Fruit fly (Drosophila melanogaster) whole organism, wandering third instar larva: ENCODE measurements around the gene CG11345.
A peak's percentile ranks its signal among the peaks of the same experiment; 100 is the strongest.

Source experiments
- Abd-B ChIP-seq: fragments of >200 bp; optimal IDR thresholded peaks from 2 replicates; lab custom pipeline; 2017; ENCODE audit warnings: missing biosample characterization, missing genetic modification characterization
- CG32264 ChIP-seq: fragments of 200-800 bp; sonication (Bioruptor generic); optimal IDR thresholded peaks from 2 replicates; lab custom pipeline; 2016; ENCODE audit warnings: missing biosample characterization, missing genetic modification characterization
- CG9705 ChIP-seq: fragments of 200-800 bp; sonication (Bioruptor generic); optimal IDR thresholded peaks from 2 replicates; lab custom pipeline; 2018; ENCODE audit warnings: missing biosample characterization, mild to moderate bottlenecking, missing genetic modification characterization
- CrebA ChIP-seq: fragments of 200-800 bp; sonication (Bioruptor generic); optimal IDR thresholded peaks from 2 replicates; lab custom pipeline; 2016; ENCODE audit warnings: missing biosample characterization, mild to moderate bottlenecking, missing genetic modification characterization, borderline replicate concordance
- Dfd ChIP-seq: fragments of >200 bp; optimal IDR thresholded peaks from 2 replicates; lab custom pipeline; 2017; ENCODE audit warnings: missing biosample characterization, missing genetic modification characterization
- Dif ChIP-seq: fragments of 200-275, 200-300 bp; sonication (Bioruptor generic); optimal IDR thresholded peaks from 2 replicates; lab custom pipeline; 2018; ENCODE audit warnings: missing biosample characterization, missing genetic modification characterization; ENCODE audit not compliant: partially characterized antibody
- GATAd ChIP-seq: sonication (Bioruptor generic); optimal IDR thresholded peaks from 2 replicates; lab custom pipeline; 2016; ENCODE audit warnings: missing biosample characterization, missing genetic modification characterization
- HLH106 ChIP-seq: fragments of 200-800 bp; optimal IDR thresholded peaks from 3 replicates; lab custom pipeline; 2019; ENCODE audit warnings: missing biosample characterization, mild to moderate bottlenecking, missing genetic modification characterization, moderate library complexity
- Hnf4 ChIP-seq: fragments of 200-800 bp; sonication (Bioruptor generic); optimal IDR thresholded peaks from 2 replicates; lab custom pipeline; 2016; ENCODE audit warnings: missing biosample characterization, mild to moderate bottlenecking, missing genetic modification characterization
- Hr78 ChIP-seq: fragments of >200 bp; optimal IDR thresholded peaks from 2 replicates; lab custom pipeline; 2017; ENCODE audit warnings: missing biosample characterization, missing genetic modification characterization
- Hr83 ChIP-seq: fragments of 200-300 bp; sonication (Bioruptor generic); optimal IDR thresholded peaks from 2 replicates; lab custom pipeline; 2016; ENCODE audit warnings: missing biosample characterization, mild to moderate bottlenecking, missing genetic modification characterization, moderate library complexity; ENCODE audit not compliant: poor library complexity, severe bottlenecking
- Jra ChIP-seq: sonication (Bioruptor generic); optimal IDR thresholded peaks from 2 replicates; lab custom pipeline; 2016; ENCODE audit warnings: missing biosample characterization, missing genetic modification characterization
- Mio ChIP-seq: sonication (Bioruptor generic); optimal IDR thresholded peaks from 2 replicates; lab custom pipeline; 2016; ENCODE audit warnings: missing biosample characterization, missing genetic modification characterization
- Myc ChIP-seq: fragments of >200 bp; optimal IDR thresholded peaks from 2 replicates; lab custom pipeline; 2017
- OdsH ChIP-seq: fragments of 200-800 bp; sonication (Bioruptor generic); optimal IDR thresholded peaks from 2 replicates; lab custom pipeline; 2016; ENCODE audit warnings: missing biosample characterization, mild to moderate bottlenecking, missing genetic modification characterization
- Rel ChIP-seq, 2 experiments: fragments of 200-800 bp; sonication (Bioruptor generic) in 1 of 2; optimal IDR thresholded peaks; 2 replicates in 1 of 2; 3 replicates in 1 of 2; lab custom pipeline; 2016 to 2019; ENCODE audit warnings: mild to moderate bottlenecking in 2 of 2, missing biosample characterization in 2 of 2, missing genetic modification characterization in 2 of 2, moderate library complexity in 1 of 2
- Sp1 ChIP-seq: fragments of 200-800 bp; sonication (Bioruptor generic); optimal IDR thresholded peaks from 3 replicates; lab custom pipeline; 2019; ENCODE audit warnings: missing biosample characterization, mild to moderate bottlenecking, missing genetic modification characterization, moderate library complexity
- Vsx2 ChIP-seq: fragments of 200-300, 225-300 bp; sonication (Bioruptor generic); optimal IDR thresholded peaks from 2 replicates; lab custom pipeline; 2018; ENCODE audit warnings: missing biosample characterization, missing genetic modification characterization; ENCODE audit not compliant: partially characterized antibody
- br ChIP-seq: fragments of 200-800 bp; sonication (Bioruptor generic); optimal IDR thresholded peaks from 2 replicates; lab custom pipeline; 2016; ENCODE audit warnings: missing biosample characterization, missing genetic modification characterization
- brk ChIP-seq: fragments of 200-800 bp; sonication (Bioruptor generic); optimal IDR thresholded peaks from 2 replicates; lab custom pipeline; 2016; ENCODE audit warnings: missing biosample characterization, mild to moderate bottlenecking, missing genetic modification characterization
- dl ChIP-seq, 2 experiments: fragments of 175-275, 200-275 bp in 1 of 2; fragments of 200-275 bp in 1 of 2; sonication (Bioruptor generic); optimal IDR thresholded peaks; lab custom pipeline; 2018; ENCODE audit warnings: mild to moderate bottlenecking in 2 of 2, missing biosample characterization in 2 of 2, missing genetic modification characterization in 2 of 2, moderate library complexity in 2 of 2; ENCODE audit not compliant: partially characterized antibody in 2 of 2, insufficient read depth in 1 of 2
- dmrt93B ChIP-seq: fragments of 200-800 bp; sonication (Bioruptor generic); optimal IDR thresholded peaks from 2 replicates; lab custom pipeline; 2018; ENCODE audit warnings: missing biosample characterization, mild to moderate bottlenecking, missing genetic modification characterization
- ey ChIP-seq: fragments of 200-800 bp; sonication (Bioruptor generic); optimal IDR thresholded peaks from 2 replicates; lab custom pipeline; 2016; ENCODE audit warnings: missing biosample characterization, missing genetic modification characterization
- foxo ChIP-seq, 2 experiments: fragments of 200-800 bp; sonication (Bioruptor generic); optimal IDR thresholded peaks; 2 replicates in 1 of 2; 3 replicates in 1 of 2; lab custom pipeline; 2016 to 2017; ENCODE audit warnings: missing biosample characterization in 2 of 2, missing genetic modification characterization in 2 of 2
- fru ChIP-seq: fragments of 200-800 bp; sonication (Bioruptor generic); optimal IDR thresholded peaks from 3 replicates; lab custom pipeline; 2016; ENCODE audit warnings: missing biosample characterization, mild to moderate bottlenecking, missing genetic modification characterization
- h ChIP-seq: fragments of 200-800 bp; sonication (Bioruptor generic); optimal IDR thresholded peaks from 3 replicates; lab custom pipeline; 2016; ENCODE audit warnings: missing biosample characterization, mild to moderate bottlenecking, missing genetic modification characterization
- jim ChIP-seq: fragments of 175-275, 200-325 bp; sonication (Bioruptor generic); optimal IDR thresholded peaks from 2 replicates; lab custom pipeline; 2016; ENCODE audit warnings: missing biosample characterization, mild to moderate bottlenecking, missing genetic modification characterization
- lola ChIP-seq: fragments of >200 bp; optimal IDR thresholded peaks from 2 replicates; lab custom pipeline; 2017; ENCODE audit warnings: missing biosample characterization, missing genetic modification characterization
- pan ChIP-seq: fragments of >200 bp; optimal IDR thresholded peaks from 2 replicates; lab custom pipeline; 2017
- psq ChIP-seq: fragments of 200-800 bp; sonication (Bioruptor generic); optimal IDR thresholded peaks from 3 replicates; lab custom pipeline; 2017; ENCODE audit warnings: missing biosample characterization, mild to moderate bottlenecking, missing genetic modification characterization, moderate library complexity
- rgr ChIP-seq: fragments of 200-800 bp; sonication (Bioruptor generic); optimal IDR thresholded peaks from 3 replicates; lab custom pipeline; 2016; ENCODE audit warnings: missing biosample characterization, mild to moderate bottlenecking, missing genetic modification characterization
- sage ChIP-seq: fragments of 200-800 bp; sonication (Bioruptor generic); optimal IDR thresholded peaks from 2 replicates; lab custom pipeline; 2016; ENCODE audit warnings: missing biosample characterization, mild to moderate bottlenecking, missing genetic modification characterization
- sv ChIP-seq: fragments of 200-800 bp; sonication (Bioruptor generic); optimal IDR thresholded peaks from 3 replicates; lab custom pipeline; 2016; ENCODE audit warnings: missing biosample characterization, missing genetic modification characterization
- tai ChIP-seq: sonication (Bioruptor generic); optimal IDR thresholded peaks from 2 replicates; lab custom pipeline; 2016; ENCODE audit warnings: missing biosample characterization, missing genetic modification characterization
- usp ChIP-seq: fragments of >200 bp; optimal IDR thresholded peaks from 2 replicates; lab custom pipeline; 2017; ENCODE audit warnings: missing biosample characterization, missing genetic modification characterization
- woc ChIP-seq: sonication (Bioruptor generic); optimal IDR thresholded peaks from 2 replicates; lab custom pipeline; 2016; ENCODE audit warnings: missing biosample characterization, mild to moderate bottlenecking, missing genetic modification characterization

Gene CG11345

dm6 chr3L:4494603-4495002 lies 36.6 kb upstream of the CG11345 start:
- TF ChIP-seq Mio (no peak), OdsH (GFP tag; lab: Kevin White, UChicago) (peak; percentile 74), rgr (peak; percentile 73), lola (GFP tag; lab: Kevin White, UChicago) (no peak), jim (GFP tag; lab: Kevin White, UChicago) (no peak), pan (lab: Kevin White, UChicago) (no peak), CrebA (GFP tag; lab: Kevin White, UChicago) (peak; percentile 10), woc (GFP tag; lab: Kevin White, UChicago) (peak; percentile 55), Dfd (no peak), brk (GFP tag; lab: Kevin White, UChicago) (peak; percentile 70), Jra (GFP tag; lab: Kevin White, UChicago) (no peak), sage (GFP tag; lab: Kevin White, UChicago) (peak; percentile 64), Abd-B (GFP tag; lab: Kevin White, UChicago) (no peak), Vsx2 (no peak), CG32264 (GFP tag; lab: Kevin White, UChicago) (no peak), tai (GFP tag; lab: Kevin White, UChicago) (peak; percentile 30), HLH106 (peak; percentile 76), CG9705 (peak; percentile 34), Hr78 (no peak), fru (peak; percentile 71), br (peak; percentile 69), Hr83 (no peak), GATAd (GFP tag; lab: Kevin White, UChicago) (no peak), foxo (GFP tag; optimal IDR thresholded peaks at IDR 0.05; lab: Kevin White, UChicago) (peak in 1 of 2 experiments; percentile 74), Sp1 (GFP tag; lab: Kevin White, UChicago) (peak; percentile 73), Dif (GFP tag; lab: Kevin White, UChicago) (no peak), ey (GFP tag; lab: Kevin White, UChicago) (peak; percentile 54), h (GFP tag; lab: Kevin White, UChicago) (peak; percentile 78), Hnf4 (GFP tag; lab: Kevin White, UChicago) (peak; percentile 41), Rel (GFP tag; optimal IDR thresholded peaks at IDR 0.05; lab: Kevin White, UChicago) (no peak), Rel (tag; optimal IDR thresholded peaks at IDR 0.05; lab: Kevin White, UChicago) (no peak), sv (GFP tag; lab: Kevin White, UChicago) (no peak), dmrt93B (peak; percentile 48), usp (no peak), psq (GFP tag; lab: Kevin White, UChicago) (peak; percentile 74)
- TF ChIP-seq, all 38 proteins: peak for 18

dm6 chr3L:4493609-4494008 lies 35.6 kb upstream of the CG11345 start:
- TF ChIP-seq Rel (GFP tag; optimal IDR thresholded peaks at IDR 0.05; lab: Kevin White, UChicago) (no peak), Rel (tag; optimal IDR thresholded peaks at IDR 0.05; lab: Kevin White, UChicago) (peak; percentile 23), brk (GFP tag; lab: Kevin White, UChicago) (no peak)

dm6 chr3L:4490702-4491243 lies 32.8 kb upstream of the CG11345 start, which contains the start of gene CG13722:
Gene CG13722 (minus strand): TSS chr3L:4490963.
- no peak for TF ChIP-seq tai (GFP tag; lab: Kevin White, UChicago)
- no peak for TF ChIP-seq jim (GFP tag; lab: Kevin White, UChicago)
- TF ChIP-seq Myc (lab: Kevin White, UChicago): peak; percentile 45
- TF ChIP-seq Rel (GFP tag; optimal IDR thresholded peaks at IDR 0.05; lab: Kevin White, UChicago): no peak
- no peak for TF ChIP-seq Rel (tag; optimal IDR thresholded peaks at IDR 0.05; lab: Kevin White, UChicago)
- no peak for TF ChIP-seq Jra (GFP tag; lab: Kevin White, UChicago)
- TF ChIP-seq Hr83: no peak
- no peak for TF ChIP-seq Dfd
- TF ChIP-seq, all 38 proteins: peak for 1

dm6 chr3L:4489490-4489889 lies 31.5 kb upstream of the CG11345 start:
- TF ChIP-seq br (no peak), Myc (lab: Kevin White, UChicago) (no peak), dmrt93B (no peak), Hr83 (no peak), HLH106 (no peak), Sp1 (GFP tag; lab: Kevin White, UChicago) (no peak), rgr (no peak), Dif (GFP tag; lab: Kevin White, UChicago) (no peak), psq (GFP tag; lab: Kevin White, UChicago) (no peak), foxo (GFP tag; optimal IDR thresholded peaks at IDR 0.05; lab: Kevin White, UChicago) (no peak), woc (GFP tag; lab: Kevin White, UChicago) (no peak), jim (GFP tag; lab: Kevin White, UChicago) (no peak), lola (GFP tag; lab: Kevin White, UChicago) (no peak), Rel (GFP tag; optimal IDR thresholded peaks at IDR 0.05; lab: Kevin White, UChicago) (no peak), Rel (tag; optimal IDR thresholded peaks at IDR 0.05; lab: Kevin White, UChicago) (no peak), fru (no peak), dl (GFP tag; optimal IDR thresholded peaks at IDR 0.05; lab: Kevin White, UChicago; ENCODE audit: insufficient read depth in 1 of 2, partially characterized antibody in 2 of 2) (no peak)
